Worm (Caenorhabditis elegans) whole organism, midembryonic: ENCODE results near the gene cec-8.

Experiments
- T22C8.4 ChIP-seq: fragments of 200-800 bp; sonication (Bioruptor generic); IDR thresholded peaks from 2 replicates; pipeline ENCODE4 v1.3.6; 2022; ENCODE audit warnings: missing genetic modification characterization, missing compliant biosample characterization
- cog-1 ChIP-seq: sonication (generic microtip); optimal IDR thresholded peaks from 2 replicates; lab custom pipeline; 2016; ENCODE audit warnings: missing genetic modification characterization, missing compliant biosample characterization
- flt-1 ChIP-seq: fragments of 200-800 bp; sonication (Bioruptor generic); IDR thresholded peaks from 2 replicates; pipeline ENCODE4 v1.3.6; 2022; ENCODE audit warnings: missing genetic modification characterization, missing compliant biosample characterization
- klf-2 ChIP-seq: fragments of 200-800 bp; sonication (Bioruptor generic); conservative IDR thresholded peaks from 2 replicates; pipeline ENCODE4 v1.3.6; 2022; ENCODE audit warnings: missing genetic modification reagents, missing genetic modification characterization, missing compliant biosample characterization
- med-1 ChIP-seq: sonication (generic microtip); optimal IDR thresholded peaks from 2 replicates; lab custom pipeline; 2017; ENCODE audit warnings: missing genetic modification characterization, mild to moderate bottlenecking, missing compliant biosample characterization, antibody characterized with exemption, missing genetic modification reagents; ENCODE audit not compliant: insufficient read depth
- ref-1 ChIP-seq: fragments of 200-800 bp; sonication (Bioruptor generic); conservative IDR thresholded peaks from 2 replicates; pipeline ENCODE4 v1.3.6; 2022; ENCODE audit warnings: missing genetic modification reagents, missing genetic modification characterization, missing compliant biosample characterization
- tab-1 ChIP-seq: fragments of 200-800 bp; sonication (Bioruptor generic); IDR thresholded peaks from 2 replicates; pipeline ENCODE4 v1.3.6; 2022; ENCODE audit warnings: missing genetic modification characterization, missing compliant biosample characterization
- ztf-23 ChIP-seq: fragments of 200-800 bp; sonication (Bioruptor generic); IDR thresholded peaks from 2 replicates; pipeline ENCODE4 v1.3.6; 2022; ENCODE audit warnings: missing genetic modification reagents, missing genetic modification characterization, missing compliant biosample characterization
- ztf-29 ChIP-seq: fragments of 200-800 bp; sonication (Bioruptor generic); IDR thresholded peaks from 2 replicates; pipeline ENCODE4 v1.3.6; 2022; ENCODE audit warnings: missing genetic modification reagents, missing genetic modification characterization, missing compliant biosample characterization

The cec-8 gene

DNA sequence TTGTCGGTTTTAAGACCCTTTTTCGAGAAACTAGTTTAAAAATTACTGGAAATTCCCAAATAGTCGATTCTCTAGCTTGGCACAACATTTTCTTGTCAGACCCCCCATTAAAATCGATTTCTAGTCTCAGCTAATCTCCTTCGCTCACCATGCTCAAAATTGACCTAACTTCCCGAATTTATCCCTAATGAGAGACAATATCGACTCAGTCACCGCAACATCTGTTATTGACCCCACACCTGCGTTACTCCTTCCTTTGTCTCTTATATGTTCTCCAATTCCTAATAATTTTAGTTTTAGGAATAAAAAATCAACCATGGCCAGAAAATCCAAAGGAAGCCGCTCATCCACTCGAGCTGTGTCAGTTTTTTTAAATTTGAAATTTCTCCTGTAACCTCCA is at the start of gene cec-8:
Gene cec-8 (plus strand): TSS at position 301 of the 400 bp plus-strand sequence.
- no peak for TF ChIP-seq flt-1
- no peak for TF ChIP-seq ztf-29 (GFP tag; lab: Robert Waterston, UW)
- no peak for TF ChIP-seq med-1 (GFP tag; lab: Kevin White, UChicago)
- TF ChIP-seq tab-1: no peak
- no peak for TF ChIP-seq T22C8.4 (GFP tag; lab: Robert Waterston, UW)
- no peak for TF ChIP-seq ztf-23 (GFP tag; lab: Robert Waterston, UW)
- no peak for TF ChIP-seq cog-1 (tag; lab: Kevin White, UChicago)
- no peak for TF ChIP-seq ref-1
- TF ChIP-seq klf-2: no peak

DNA sequence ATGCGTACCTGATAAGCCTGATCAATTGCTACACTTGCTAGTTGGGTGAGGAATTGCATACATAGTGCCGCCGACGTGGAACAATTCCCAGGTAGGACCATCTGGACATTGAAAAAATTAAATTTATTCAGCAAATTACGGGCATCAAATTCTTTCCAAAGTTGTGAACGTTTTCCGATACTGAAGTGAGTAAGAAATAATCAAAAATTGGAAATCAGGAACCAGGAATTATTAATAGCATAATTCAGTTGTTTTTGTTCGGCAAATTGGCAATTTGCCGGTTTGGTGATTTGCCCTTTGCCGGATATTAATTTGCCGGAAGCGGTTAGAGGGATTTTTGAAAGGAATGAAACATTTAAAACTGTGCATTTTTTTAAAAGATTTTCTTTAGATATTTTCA is 47.9 kb upstream of the cec-8 start, which contains the start of gene gsto-3:
Gene gsto-3 (minus strand): TSS at position 101 of the 400 bp plus-strand sequence.
- no peak for TF ChIP-seq ztf-29 (GFP tag; lab: Robert Waterston, UW)
- TF ChIP-seq med-1 (GFP tag; lab: Kevin White, UChicago): no peak
- TF ChIP-seq ref-1: no peak
- TF ChIP-seq klf-2: no peak
- no peak for TF ChIP-seq cog-1 (tag; lab: Kevin White, UChicago)
- TF ChIP-seq tab-1: no peak
- TF ChIP-seq ztf-23 (GFP tag; lab: Robert Waterston, UW): no peak
- no peak for TF ChIP-seq T22C8.4 (GFP tag; lab: Robert Waterston, UW)
- no peak for TF ChIP-seq flt-1

DNA sequence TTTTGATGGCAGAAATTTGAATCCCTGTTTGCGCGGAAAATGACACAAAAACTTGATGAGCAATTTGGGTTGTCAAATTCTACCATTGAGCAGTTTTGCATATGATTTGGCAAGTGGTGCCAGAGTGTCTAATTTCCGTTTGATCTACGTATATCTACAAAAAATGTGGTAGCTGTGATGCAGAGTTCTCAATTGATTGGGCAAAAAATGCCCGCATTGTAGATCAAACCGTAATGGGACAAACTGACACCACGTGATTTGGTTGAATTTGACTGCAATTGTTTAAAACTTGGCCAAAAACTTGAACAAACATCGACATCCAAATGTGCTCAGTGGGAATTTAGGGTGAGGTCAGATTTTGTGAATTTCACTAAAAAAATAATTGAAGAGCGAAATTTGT is 46.7 kb upstream of the cec-8 start, which contains the start of gene K10F12.7:
Gene K10F12.7 (minus strand): TSS at position 101 of the 400 bp plus-strand sequence.
- no peak for TF ChIP-seq T22C8.4 (GFP tag; lab: Robert Waterston, UW)
- no peak for TF ChIP-seq cog-1 (tag; lab: Kevin White, UChicago)
- TF ChIP-seq ref-1: no peak
- no peak for TF ChIP-seq med-1 (GFP tag; lab: Kevin White, UChicago)
- TF ChIP-seq klf-2: no peak
- no peak for TF ChIP-seq ztf-23 (GFP tag; lab: Robert Waterston, UW)
- TF ChIP-seq ztf-29 (GFP tag; lab: Robert Waterston, UW): no peak
- TF ChIP-seq tab-1: no peak
- TF ChIP-seq flt-1: no peak

DNA sequence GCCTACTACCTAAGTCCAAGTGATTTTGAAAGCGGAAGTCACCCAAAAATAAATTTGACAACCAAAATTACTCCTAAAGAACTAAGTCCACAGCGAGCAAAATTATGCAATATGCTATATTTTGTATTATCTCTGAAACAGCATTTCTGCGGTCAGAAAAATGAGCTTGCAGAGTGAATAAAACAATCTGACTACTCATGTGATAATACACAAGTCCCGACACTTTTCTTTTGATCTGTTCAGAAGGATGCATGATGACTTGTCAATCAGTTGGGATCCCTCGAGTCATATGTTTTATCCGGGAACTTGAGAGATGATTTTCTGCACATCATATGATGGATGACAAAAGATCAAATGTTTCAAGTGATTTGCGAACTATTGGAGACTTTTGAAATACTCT is 44.1 kb upstream of the cec-8 start:
- TF ChIP-seq ref-1 (no peak), flt-1 (no peak), cog-1 (tag; lab: Kevin White, UChicago) (no peak), klf-2 (no peak), tab-1 (no peak), T22C8.4 (GFP tag; lab: Robert Waterston, UW) (no peak), ztf-29 (GFP tag; lab: Robert Waterston, UW) (no peak), med-1 (GFP tag; lab: Kevin White, UChicago) (no peak), ztf-23 (GFP tag; lab: Robert Waterston, UW) (no peak)

DNA sequence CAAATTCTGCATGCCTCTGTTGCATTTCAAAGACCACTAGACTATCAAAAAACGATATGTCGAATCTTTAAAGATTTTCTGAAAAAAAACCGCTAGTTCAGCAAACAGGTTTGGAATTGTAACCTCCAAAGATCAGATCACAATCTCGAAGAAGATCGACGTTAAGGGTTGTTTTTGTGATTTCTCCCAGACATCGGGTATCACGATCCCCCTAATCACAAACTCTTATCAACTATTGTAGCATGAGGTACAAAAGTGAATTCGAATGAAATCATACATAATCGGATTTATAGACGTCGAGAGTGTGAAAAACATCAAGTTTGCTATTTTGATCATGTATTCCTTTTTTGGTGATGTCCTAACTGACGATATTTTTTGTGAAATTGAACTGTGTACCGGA is 28.2 kb upstream of the cec-8 start:
- TF ChIP-seq ztf-23 (GFP tag; lab: Robert Waterston, UW) (no peak), cog-1 (tag; lab: Kevin White, UChicago) (no peak), tab-1 (no peak), klf-2 (no peak), flt-1 (no peak), ztf-29 (GFP tag; lab: Robert Waterston, UW) (no peak), T22C8.4 (GFP tag; lab: Robert Waterston, UW) (no peak)

DNA sequence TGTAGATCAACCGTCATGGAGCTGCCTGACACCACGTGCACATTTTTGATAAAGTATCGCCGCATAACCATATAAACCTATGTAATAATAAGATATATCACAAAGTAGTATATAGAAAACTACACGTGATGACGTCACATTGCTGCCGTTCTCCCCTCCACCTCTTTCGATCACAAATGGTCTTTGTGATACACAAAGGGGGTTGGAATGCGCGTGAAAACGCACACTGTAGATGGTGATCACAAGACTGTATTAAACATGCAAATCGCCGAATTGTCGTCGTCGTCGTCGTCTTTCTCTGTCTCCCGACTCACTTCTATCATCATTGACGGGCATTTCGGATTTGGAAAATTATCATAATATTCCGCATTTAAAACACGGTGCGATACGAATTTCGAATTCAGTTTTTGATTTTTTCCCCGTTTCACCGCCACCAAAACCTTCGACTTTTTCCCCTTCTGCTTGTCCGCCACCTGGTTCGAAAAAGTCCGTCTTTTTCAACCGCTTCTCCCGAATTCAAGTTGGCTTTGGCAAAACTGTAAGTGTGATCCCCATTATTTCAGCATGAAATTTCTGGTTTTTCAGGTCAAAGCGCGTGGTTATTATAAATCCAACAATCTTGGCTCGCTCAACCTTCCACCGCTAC is 26.8 kb upstream of the cec-8 start, which contains the start of the genes Y55B1BL.1 and Y55B1BL.2:
Gene Y55B1BL.1 (plus strand): TSS at position 217 of the 646 bp plus-strand sequence.
Gene Y55B1BL.2 (plus strand): TSS at position 596 of the 646 bp plus-strand sequence.
- TF ChIP-seq ztf-23 (GFP tag; lab: Robert Waterston, UW) (no peak), ztf-29 (GFP tag; lab: Robert Waterston, UW) (no peak), ref-1 (no peak), cog-1 (tag; lab: Kevin White, UChicago) (no peak), med-1 (GFP tag; lab: Kevin White, UChicago) (no peak), flt-1 (no peak), klf-2 (no peak), T22C8.4 (GFP tag; lab: Robert Waterston, UW) (no peak), tab-1 (no peak)

DNA sequence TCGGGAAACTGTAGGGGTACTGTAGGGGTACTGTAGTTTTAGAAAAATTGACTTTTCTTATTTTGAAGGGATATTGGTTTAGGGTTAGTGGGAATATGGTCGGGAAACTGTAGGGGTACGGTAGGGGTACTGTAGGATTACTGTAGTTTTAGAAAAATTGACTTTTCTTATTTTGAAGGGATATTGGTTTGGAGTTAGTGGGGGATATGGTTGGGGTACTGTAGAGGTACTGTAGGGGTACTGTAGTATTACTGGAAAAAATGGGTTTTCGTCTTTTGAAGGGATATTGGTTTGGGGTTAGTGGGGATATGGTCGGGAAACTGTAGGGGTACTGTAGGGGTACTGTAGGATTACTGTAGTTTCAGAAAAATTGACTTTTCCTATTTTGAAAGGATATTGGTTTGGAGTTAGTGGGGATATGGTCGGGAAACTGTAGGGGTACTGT is 13.8 kb upstream of the cec-8 start:
- TF ChIP-seq klf-2 (peak; percentile 93), T22C8.4 (GFP tag; lab: Robert Waterston, UW) (peak; percentile 54), ztf-29 (GFP tag; lab: Robert Waterston, UW) (peak; percentile 55; the same call in 1 of the 2 replicates), ref-1 (peak; percentile 77), tab-1 (peak; percentile 73; the same call in 1 of the 2 replicates), ztf-23 (GFP tag; lab: Robert Waterston, UW) (peak; percentile 90), flt-1 (peak; percentile 9; the same call in 1 of the 2 replicates)

DNA sequence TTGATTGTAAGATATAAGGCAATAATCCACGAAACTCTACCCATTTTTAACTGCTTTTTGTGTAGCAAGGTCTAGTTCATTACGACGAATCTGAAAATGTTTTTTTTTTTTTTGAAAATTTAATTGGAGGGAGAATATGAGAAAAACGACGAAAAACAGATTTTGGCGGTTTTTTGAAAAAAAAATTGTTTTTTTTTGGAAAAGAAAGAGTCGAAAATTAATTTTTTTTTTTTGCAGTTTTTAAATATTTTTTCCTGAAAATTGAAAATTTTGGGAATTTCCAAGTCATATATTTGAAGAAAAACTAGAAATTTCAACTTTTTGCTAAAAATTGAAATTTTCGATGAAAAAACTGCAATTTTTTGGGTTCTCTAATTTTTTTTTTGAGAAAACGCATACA is 10.5 kb upstream of the cec-8 start, which contains the start of gene stim-1:
Gene stim-1 (minus strand): TSS at position 101 of the 400 bp plus-strand sequence.
- TF ChIP-seq med-1 (GFP tag; lab: Kevin White, UChicago) (no peak), tab-1 (no peak), ztf-23 (GFP tag; lab: Robert Waterston, UW) (no peak), T22C8.4 (GFP tag; lab: Robert Waterston, UW) (no peak), cog-1 (tag; lab: Kevin White, UChicago) (no peak), ref-1 (no peak), flt-1 (no peak), klf-2 (no peak), ztf-29 (GFP tag; lab: Robert Waterston, UW) (no peak)

DNA sequence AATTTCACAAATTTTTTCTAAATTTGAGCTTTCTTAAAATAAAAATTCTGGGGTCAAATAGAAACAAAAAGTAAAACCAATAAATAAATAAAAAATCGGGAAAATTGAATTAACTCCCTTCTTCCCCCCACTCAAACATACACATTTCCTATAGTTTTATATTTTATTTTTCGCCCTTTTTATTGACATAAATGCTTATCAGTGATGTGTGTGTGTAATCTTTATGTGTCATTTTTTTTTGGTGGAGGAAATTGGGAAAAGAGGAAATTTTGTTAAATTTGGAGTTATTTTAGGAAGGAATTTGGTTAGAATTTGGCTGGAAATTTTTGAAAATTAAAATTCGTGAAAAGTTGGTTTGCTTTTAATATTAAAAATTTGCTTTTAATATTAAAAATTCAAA is 6.6 kb upstream of the cec-8 start:
- TF ChIP-seq T22C8.4 (GFP tag; lab: Robert Waterston, UW) (no peak), ref-1 (no peak), klf-2 (no peak)

DNA sequence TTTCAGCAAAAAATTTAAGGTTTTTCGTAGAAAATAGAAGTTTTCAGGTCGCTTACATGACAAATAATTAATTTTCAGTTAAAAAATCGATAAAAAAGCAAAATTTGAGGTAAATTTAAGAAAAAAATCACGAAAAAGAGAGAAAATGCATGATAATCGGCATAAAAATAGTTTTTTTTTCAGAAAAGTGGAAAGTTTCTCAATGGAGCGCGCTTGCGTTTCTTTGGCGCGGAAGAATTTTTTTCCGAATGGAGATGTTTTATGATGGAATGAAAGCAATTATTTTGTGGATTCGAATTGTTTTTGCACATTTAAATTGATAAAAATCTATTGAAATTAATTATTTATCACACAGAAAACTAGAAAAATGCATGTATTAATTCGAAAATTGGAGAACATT is 5.3 kb upstream of the cec-8 start:
- TF ChIP-seq flt-1 (no peak), ref-1 (no peak), ztf-29 (GFP tag; lab: Robert Waterston, UW) (no peak), ztf-23 (GFP tag; lab: Robert Waterston, UW) (no peak), T22C8.4 (GFP tag; lab: Robert Waterston, UW) (no peak), klf-2 (no peak)
